Worm (Caenorhabditis elegans): Measurements from ENCODE around the gene txbp-3.

DNA sequence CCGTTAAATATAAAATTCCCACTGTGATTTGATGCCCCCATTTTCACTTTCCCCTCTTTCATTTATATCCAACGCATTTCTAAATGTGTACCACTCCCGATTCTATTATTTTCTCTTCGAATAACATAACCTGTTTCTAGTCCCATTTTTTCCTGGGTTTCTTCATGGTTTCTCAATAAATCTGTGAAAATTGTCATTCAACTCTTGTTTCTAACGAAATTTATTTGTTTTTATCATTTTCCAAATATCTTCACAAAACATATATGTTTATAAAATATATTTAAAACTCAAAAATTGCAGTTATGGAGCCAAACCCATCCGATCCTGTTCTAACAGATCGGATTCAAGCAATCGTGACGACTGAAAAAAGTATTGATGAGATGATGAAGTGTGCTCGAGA, 26.3 kb downstream of the txbp-3 start, which contains the start of gene mdt-11:
- TF ChIP-seq ztf-11 (tag; optimal IDR thresholded peaks at IDR 0.05) (no peak), lin-11 (tag; optimal IDR thresholded peaks at IDR 0.05) (no peak), C34F6.9 (tag; optimal IDR thresholded peaks at IDR 0.05) (no peak), nhr-12 (tag; optimal IDR thresholded peaks at IDR 0.05) (no peak), unc-39 (tag; optimal IDR thresholded peaks at IDR 0.05) (no peak), nhr-77 (tag; optimal IDR thresholded peaks at IDR 0.05) (no peak), aly-2 (tag; optimal IDR thresholded peaks at IDR 0.05) (no peak), ama-1 (optimal IDR thresholded peaks at IDR 0.05) (no peak), nhr-21 (tag; optimal IDR thresholded peaks at IDR 0.05) (no peak), egl-27 (tag; optimal IDR thresholded peaks at IDR 0.05) (no peak), skn-1 (tag; optimal IDR thresholded peaks at IDR 0.05) (no peak), unc-62 (GFP tag; optimal IDR thresholded peaks at IDR 0.05) (no peak), gmeb-1 (tag; optimal IDR thresholded peaks at IDR 0.05) (no peak)
